Worm (Caenorhabditis elegans): ENCODE measurements around the gene col-142.

Gene col-142

ce11 chrV:6819812-6820211 is 11.2 kb upstream of the col-142 start, which contains the start of gene dmsr-13:
dmsr-13 (minus strand) TSS chrV:6819912.
- TF ChIP-seq unc-130 (GFP tag; optimal IDR thresholded peaks at IDR 0.05) (no peak), attf-5 (GFP tag; optimal IDR thresholded peaks at IDR 0.05) (no peak), lin-26 (GFP tag; IDR thresholded peaks at IDR 0.05) (no peak), pha-4 (tag; optimal IDR thresholded peaks at IDR 0.05) (no peak), lir-1 (GFP tag; conservative IDR thresholded peaks at IDR 0.05) (no peak), cebp-1 (GFP tag; IDR thresholded peaks at IDR 0.05) (no peak), cebp-1 (tag; optimal IDR thresholded peaks at IDR 0.05) (no peak), ceh-91 (GFP tag; IDR thresholded peaks at IDR 0.05) (no peak), xnd-1 (tag; optimal IDR thresholded peaks at IDR 0.05) (no peak), lag-1 (GFP tag; IDR thresholded peaks at IDR 0.05) (no peak), B0035.1 (tag; optimal IDR thresholded peaks at IDR 0.05) (no peak), F52B5.7 (tag; optimal IDR thresholded peaks at IDR 0.05) (no peak), egrh-3 (GFP tag; IDR thresholded peaks at IDR 0.05) (no peak), hlh-26 (GFP tag; conservative IDR thresholded peaks at IDR 0.05) (no peak), C17E4.6 (GFP tag; IDR thresholded peaks at IDR 0.05) (no peak), madf-6 (GFP tag; IDR thresholded peaks at IDR 0.05) (no peak)

DNA sequence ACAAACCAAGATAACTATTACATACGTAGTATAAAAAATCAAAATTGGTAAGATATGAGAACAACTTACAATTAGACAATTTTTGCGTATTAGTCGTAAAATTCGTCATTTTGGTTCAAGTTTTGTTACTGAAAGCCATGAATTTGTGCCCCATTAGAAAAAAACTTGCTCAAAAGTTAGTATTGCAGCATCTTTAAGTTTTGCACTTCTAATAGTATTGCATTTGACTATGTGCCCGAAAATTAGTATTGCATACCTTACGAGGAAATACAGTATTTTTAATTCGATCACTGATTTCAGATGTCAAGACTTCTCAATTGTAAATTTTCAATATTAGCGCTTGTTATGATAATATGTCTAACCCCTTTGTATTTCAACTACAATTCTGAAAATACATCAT is 9.5 kb upstream of the col-142 start, which contains the start of gene T15B7.8:
T15B7.8 (plus strand) TSS at position 301 of the 400 bp plus-strand sequence.
- TF ChIP-seq lin-40 (tag; optimal IDR thresholded peaks at IDR 0.05) = no peak
- TF ChIP-seq tbx-9 (tag; optimal IDR thresholded peaks at IDR 0.05; ENCODE audit: borderline replicate concordance) = no peak
- TF ChIP-seq F23B12.7 (tag; optimal IDR thresholded peaks at IDR 0.05; ENCODE audit: insufficient read depth) = no peak
- no peak for TF ChIP-seq sdz-38 (tag; optimal IDR thresholded peaks at IDR 0.05)
- no peak for TF ChIP-seq xnd-1 (tag; optimal IDR thresholded peaks at IDR 0.05)
- no peak for TF ChIP-seq rcor-1 (GFP tag; IDR thresholded peaks at IDR 0.05)
- TF ChIP-seq F39B2.1 (GFP tag; IDR thresholded peaks at IDR 0.05) = no peak
- TF ChIP-seq sea-2 (GFP tag; IDR thresholded peaks at IDR 0.05) = no peak
- no peak for TF ChIP-seq lin-35 (GFP tag; optimal IDR thresholded peaks at IDR 0.05)
- TF ChIP-seq nfya-1 (tag; optimal IDR thresholded peaks at IDR 0.05; ENCODE audit: borderline replicate concordance, insufficient read depth) = no peak
- no peak for TF ChIP-seq attf-5 (GFP tag; optimal IDR thresholded peaks at IDR 0.05)
- no peak for TF ChIP-seq madf-10 (tag; optimal IDR thresholded peaks at IDR 0.05)
- TF ChIP-seq nfya-2 (GFP tag; IDR thresholded peaks at IDR 0.05) = no peak
- TF ChIP-seq lsy-27 (tag; optimal IDR thresholded peaks at IDR 0.05; ENCODE audit: borderline replicate concordance, insufficient read depth) = no peak
- no peak for TF ChIP-seq mes-4 (tag; optimal IDR thresholded peaks at IDR 0.05)
- TF ChIP-seq ZK185.1 (tag; optimal IDR thresholded peaks at IDR 0.05; ENCODE audit: poor library complexity, severe bottlenecking) = no peak

ce11 chrV:6823432-6823831 is 7.5 kb upstream of the col-142 start:
- TF ChIP-seq ets-4 (GFP tag; optimal IDR thresholded peaks at IDR 0.05) (peak; percentile 67), ztf-22 (GFP tag; optimal IDR thresholded peaks at IDR 0.05) (no peak), zfh-2 (GFP tag; conservative IDR thresholded peaks at IDR 0.05) (no peak), cebp-1 (GFP tag; IDR thresholded peaks at IDR 0.05) (peak; percentile 82), cebp-1 (tag; optimal IDR thresholded peaks at IDR 0.05) (no peak), nhr-80 (tag; optimal IDR thresholded peaks at IDR 0.05) (peak; percentile 93)

ce11 chrV:6828786-6829185 is 2.2 kb upstream of the col-142 start, which contains the start of gene dmsr-15:
dmsr-15 (minus strand) TSS chrV:6828886.
- TF ChIP-seq egl-18 (GFP tag; IDR thresholded peaks at IDR 0.05) = no peak
- TF ChIP-seq nfya-1 (tag; optimal IDR thresholded peaks at IDR 0.05; ENCODE audit: borderline replicate concordance, insufficient read depth) = no peak
- no peak for TF ChIP-seq attf-3 (GFP tag; conservative IDR thresholded peaks at IDR 0.05)
- TF ChIP-seq nhr-27 (tag; optimal IDR thresholded peaks at IDR 0.05) = no peak
- TF ChIP-seq ceh-91 (GFP tag; IDR thresholded peaks at IDR 0.05) = no peak
- no peak for TF ChIP-seq mxl-1 (tag; optimal IDR thresholded peaks at IDR 0.05)
- no peak for TF ChIP-seq hsf-1 (GFP tag; IDR thresholded peaks at IDR 0.05)
- TF ChIP-seq lin-26 (GFP tag; IDR thresholded peaks at IDR 0.05) = no peak
- TF ChIP-seq ztf-3 (GFP tag; optimal IDR thresholded peaks at IDR 0.05) = no peak
- no peak for TF ChIP-seq cebp-2 (GFP tag; IDR thresholded peaks at IDR 0.05)
- TF ChIP-seq ama-1 (optimal IDR thresholded peaks at IDR 0.05) = no peak
- no peak for TF ChIP-seq ama-1 (GFP tag; optimal IDR thresholded peaks at IDR 0.05)
- TF ChIP-seq ztf-22 (GFP tag; optimal IDR thresholded peaks at IDR 0.05) = no peak
- no peak for TF ChIP-seq F55B11.4 (tag; optimal IDR thresholded peaks at IDR 0.05; ENCODE audit: borderline replicate concordance, insufficient read depth)
- no peak for TF ChIP-seq snpc-1.3 (tag; optimal IDR thresholded peaks at IDR 0.05; ENCODE audit: insufficient read depth)

Measured in whole organism, young adult.